Worm (Caenorhabditis elegans) whole organism, L2 larva: ENCODE measurements around the gene inx-8.

Experiments
- C34F6.9 ChIP-seq: fragments of 150-350 bp; optimal IDR thresholded peaks from 2 replicates; lab custom pipeline; 2014; ENCODE audit warnings: missing biosample characterization, missing genetic modification characterization
- F13H6.1 ChIP-seq: sonication (generic microtip); optimal IDR thresholded peaks from 2 replicates; lab custom pipeline; 2016; ENCODE audit warnings: missing genetic modification characterization, missing compliant biosample characterization
- R02D3.7 ChIP-seq: fragments of 150-350 bp; optimal IDR thresholded peaks from 2 replicates; lab custom pipeline; 2014; ENCODE audit warnings: missing biosample characterization, missing genetic modification characterization
- ZK546.5 ChIP-seq: sonication (generic microtip); optimal IDR thresholded peaks from 2 replicates; lab custom pipeline; 2017; ENCODE audit warnings: missing biosample characterization, missing genetic modification characterization
- ama-1 ChIP-seq: fragments of 150-350 bp; optimal IDR thresholded peaks from 2 replicates; lab custom pipeline; 2018; ENCODE audit warnings: inconsistent platforms
- blmp-1 ChIP-seq: sonication (generic microtip); optimal IDR thresholded peaks from 2 replicates; lab custom pipeline; 2017; ENCODE audit warnings: missing genetic modification characterization, mild to moderate bottlenecking, missing compliant biosample characterization, antibody characterized with exemption, moderate library complexity; ENCODE audit not compliant: insufficient read depth
- egl-27 ChIP-seq: sonication (generic microtip); optimal IDR thresholded peaks from 3 replicates; lab custom pipeline; 2017; ENCODE audit warnings: missing biosample characterization, missing genetic modification reagents, missing genetic modification characterization
- elt-1 ChIP-seq: fragments of 150-350 bp; optimal IDR thresholded peaks from 2 replicates; lab custom pipeline; 2014; ENCODE audit warnings: missing biosample characterization, missing genetic modification characterization
- elt-3 ChIP-seq: sonication (generic microtip); optimal IDR thresholded peaks from 2 replicates; lab custom pipeline; 2017; ENCODE audit warnings: missing biosample characterization, missing genetic modification characterization
- fos-1 ChIP-seq: fragments of 150-350 bp; optimal IDR thresholded peaks from 2 replicates; lab custom pipeline; 2014; ENCODE audit warnings: missing biosample characterization, missing genetic modification characterization
- gmeb-1 ChIP-seq: fragments of 150-350 bp; optimal IDR thresholded peaks from 2 replicates; lab custom pipeline; 2014; ENCODE audit warnings: missing biosample characterization, missing genetic modification characterization
- lin-11 ChIP-seq: fragments of 150-350 bp; sonication (generic microtip); optimal IDR thresholded peaks from 2 replicates; lab custom pipeline; 2014; ENCODE audit warnings: missing biosample characterization, missing genetic modification characterization, inconsistent platforms, mixed read lengths
- lin-39 ChIP-seq: fragments of 150-350 bp; optimal IDR thresholded peaks from 2 replicates; lab custom pipeline; 2014; ENCODE audit warnings: missing biosample characterization, missing genetic modification reagents, missing genetic modification characterization
- lsy-2 ChIP-seq, 2 experiments: fragments of 150-350 bp in 1 of 2; sonication (generic microtip) in 1 of 2; optimal IDR thresholded peaks; 2 replicates each; lab custom pipeline; 2014 to 2017; ENCODE audit warnings: missing biosample characterization in 2 of 2, missing genetic modification characterization in 2 of 2
- mab-5 ChIP-seq: fragments of 150-350 bp; optimal IDR thresholded peaks from 2 replicates; lab custom pipeline; 2014; ENCODE audit warnings: missing biosample characterization, missing genetic modification characterization
- mdl-1 ChIP-seq, 2 experiments: fragments of 150-350 bp in 1 of 2; sonication (generic microtip) in 1 of 2; optimal IDR thresholded peaks; 2 replicates each; lab custom pipeline; 2017; ENCODE audit warnings: missing biosample characterization in 2 of 2, missing genetic modification characterization in 2 of 2
- nhr-11 ChIP-seq: fragments of 150-350 bp; optimal IDR thresholded peaks from 2 replicates; lab custom pipeline; 2014; ENCODE audit warnings: missing biosample characterization, missing genetic modification characterization
- nhr-12 ChIP-seq: fragments of 150-350 bp; optimal IDR thresholded peaks from 2 replicates; lab custom pipeline; 2014; ENCODE audit warnings: missing biosample characterization, missing genetic modification characterization
- nhr-129 ChIP-seq: fragments of 150-350 bp; optimal IDR thresholded peaks from 2 replicates; lab custom pipeline; 2014; ENCODE audit warnings: missing biosample characterization, missing genetic modification characterization
- nhr-21 ChIP-seq: fragments of 150-350 bp; optimal IDR thresholded peaks from 2 replicates; lab custom pipeline; 2014; ENCODE audit warnings: missing biosample characterization, missing genetic modification characterization
- nhr-23 ChIP-seq: fragments of 150-350 bp; optimal IDR thresholded peaks from 2 replicates; lab custom pipeline; 2014; ENCODE audit warnings: missing biosample characterization, missing genetic modification reagents, missing genetic modification characterization
- nhr-25 ChIP-seq: fragments of 150-350 bp; sonication (generic microtip); optimal IDR thresholded peaks from 3 replicates; lab custom pipeline; 2014; ENCODE audit warnings: missing biosample characterization, missing genetic modification characterization
- nhr-6 ChIP-seq: fragments of 150-350 bp; optimal IDR thresholded peaks from 2 replicates; lab custom pipeline; 2014; ENCODE audit warnings: missing biosample characterization, missing genetic modification characterization
- nhr-77 ChIP-seq: fragments of 150-350 bp; optimal IDR thresholded peaks from 2 replicates; lab custom pipeline; 2014; ENCODE audit warnings: missing biosample characterization, missing genetic modification characterization
- peb-1 ChIP-seq: fragments of 150-350 bp; optimal IDR thresholded peaks from 2 replicates; lab custom pipeline; 2014; ENCODE audit warnings: missing biosample characterization, missing genetic modification characterization
- skn-1 ChIP-seq: sonication (generic microtip); optimal IDR thresholded peaks from 2 replicates; lab custom pipeline; 2017; ENCODE audit warnings: missing biosample characterization, missing genetic modification characterization
- sma-9 ChIP-seq, 2 experiments: fragments of 150-350 bp in 1 of 2; sonication (generic microtip) in 1 of 2; optimal IDR thresholded peaks; 2 replicates each; lab custom pipeline; 2014 to 2016; ENCODE audit warnings: missing genetic modification characterization in 2 of 2, mild to moderate bottlenecking in 1 of 2, missing biosample characterization in 1 of 2, missing compliant biosample characterization in 1 of 2, missing genetic modification reagents in 1 of 2, moderate library complexity in 1 of 2
- snpc-4 ChIP-seq: fragments of 150-350 bp; optimal IDR thresholded peaks from 2 replicates; lab custom pipeline; 2014; ENCODE audit warnings: missing biosample characterization, missing genetic modification characterization
- unc-39 ChIP-seq: fragments of 150-350 bp; optimal IDR thresholded peaks from 2 replicates; lab custom pipeline; 2014; ENCODE audit warnings: missing biosample characterization, missing genetic modification characterization
- unc-55 ChIP-seq: fragments of 150-350 bp; sonication (generic microtip); optimal IDR thresholded peaks from 3 replicates; lab custom pipeline; 2014; ENCODE audit warnings: missing biosample characterization, missing genetic modification reagents, missing genetic modification characterization
- unc-62 ChIP-seq: fragments of 150-350 bp; optimal IDR thresholded peaks from 2 replicates; lab custom pipeline; 2014; ENCODE audit warnings: missing biosample characterization, missing genetic modification reagents, missing genetic modification characterization
- zag-1 ChIP-seq: fragments of 150-350 bp; optimal IDR thresholded peaks from 2 replicates; lab custom pipeline; 2014; ENCODE audit warnings: missing biosample characterization, missing genetic modification characterization
- ztf-1 ChIP-seq: fragments of 200-800 bp; sonication (Bioruptor generic); conservative IDR thresholded peaks from 2 replicates; pipeline ENCODE4 v1.3.6; 2022; ENCODE audit warnings: missing genetic modification characterization, missing compliant biosample characterization
- ztf-11 ChIP-seq: sonication (generic microtip); optimal IDR thresholded peaks from 2 replicates; lab custom pipeline; 2017; ENCODE audit warnings: missing biosample characterization, missing genetic modification characterization
- ztf-4 ChIP-seq: fragments of 150-350 bp; optimal IDR thresholded peaks from 2 replicates; lab custom pipeline; 2014; ENCODE audit warnings: missing biosample characterization, missing genetic modification characterization

Gene inx-8

DNA sequence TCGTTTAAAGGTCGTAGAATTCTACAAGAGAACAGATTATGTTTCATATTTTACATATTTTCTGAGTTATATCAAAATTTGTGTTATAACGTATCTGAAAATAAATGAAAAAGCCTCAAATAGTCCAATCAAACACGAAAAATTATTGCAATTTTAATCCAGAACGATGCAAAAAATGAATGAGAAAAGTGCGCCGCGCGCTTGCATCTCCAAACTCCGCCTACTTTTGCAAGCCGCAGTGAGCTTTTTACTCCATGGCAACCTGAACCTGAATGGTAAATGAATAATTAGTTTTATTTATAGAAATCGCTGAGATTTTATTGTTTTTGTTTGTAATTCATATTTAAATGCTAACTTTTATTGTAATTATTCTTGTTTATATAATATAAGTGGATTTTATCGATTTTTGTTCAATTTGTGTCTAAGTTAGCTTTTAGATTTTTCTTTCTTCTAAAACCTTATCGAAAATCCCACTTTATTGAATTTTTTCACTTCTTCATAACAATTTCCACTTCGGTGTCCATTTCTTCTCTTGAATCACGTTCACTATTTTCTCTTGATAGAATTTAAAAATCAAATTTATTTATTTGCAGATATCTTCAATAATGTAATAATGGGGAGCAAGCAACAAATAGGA, 17.4 kb upstream of the inx-8 start, which contains the start of gene ZK809.5:
ZK809.5 (plus strand) TSS at position 587 of the 637 bp plus-strand sequence.
- TF ChIP-seq elt-1 (tag; lab: Kevin White, UChicago) (no peak), unc-55 (GFP tag; lab: Kevin White, UChicago) (peak; percentile 37), lsy-2 (tag; optimal IDR thresholded peaks at IDR 0.05; lab: Kevin White, UChicago) (peak in 1 of 2 experiments; percentile 23), R02D3.7 (tag; lab: Kevin White, UChicago) (no peak), lin-11 (tag; lab: Kevin White, UChicago) (peak; percentile 16), skn-1 (tag; lab: Kevin White, UChicago) (no peak)

DNA sequence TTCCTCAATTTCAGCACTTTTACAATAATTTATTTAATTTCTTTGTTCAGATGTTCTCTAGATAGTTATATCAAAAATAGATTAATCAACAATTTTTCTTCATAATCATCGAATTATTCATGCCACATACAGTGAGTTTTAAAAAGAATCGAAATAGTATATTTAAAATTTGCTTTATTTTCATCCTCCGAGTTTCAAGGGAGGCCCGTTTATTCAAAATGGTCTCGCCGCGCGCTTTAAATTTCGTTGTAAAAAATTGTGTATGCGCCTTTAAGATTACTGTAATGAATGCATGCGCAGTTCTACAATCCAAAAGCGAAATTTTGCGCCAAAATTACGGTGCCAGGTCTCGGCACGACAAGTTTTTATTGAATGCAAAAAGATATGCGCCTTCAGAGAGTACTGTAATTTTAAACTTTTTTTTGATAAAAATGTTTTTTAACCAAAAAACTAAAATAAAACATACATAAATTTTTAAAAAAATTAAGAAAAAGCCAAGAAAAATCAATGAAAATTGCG, 13.8 kb upstream of the inx-8 start, which contains the start of gene ZK792.1:
ZK792.1 (plus strand) TSS at position 51 of the 519 bp plus-strand sequence.
- TF ChIP-seq mdl-1 (tag; optimal IDR thresholded peaks at IDR 0.05; lab: Kevin White, UChicago): no peak

DNA sequence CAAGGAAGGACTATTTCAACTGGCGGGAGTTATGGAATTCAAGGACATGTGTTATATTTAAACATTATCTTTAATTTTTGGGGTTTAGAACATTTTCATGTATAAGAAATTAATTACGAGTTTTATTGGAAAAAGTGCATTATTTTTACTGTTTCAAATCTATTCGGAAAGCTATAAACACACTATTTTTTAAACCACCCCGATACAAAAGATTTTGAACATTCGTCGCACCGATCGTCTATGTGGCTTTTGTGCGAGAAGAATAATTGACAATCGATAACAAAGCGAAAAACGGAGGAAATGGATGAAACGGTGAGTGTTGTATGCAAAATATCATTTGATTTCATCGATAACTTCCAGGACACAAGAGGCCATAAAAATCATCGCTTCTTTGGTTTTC, 8.6 kb upstream of the inx-8 start, which contains the start of gene ZK809.9:
ZK809.9 (plus strand) TSS at position 301 of the 400 bp plus-strand sequence.
- no peak for TF ChIP-seq unc-62 (GFP tag; lab: Kevin White, UChicago)
- TF ChIP-seq nhr-129: no peak
- TF ChIP-seq ztf-1: no peak
- no peak for TF ChIP-seq elt-3 (tag; lab: Kevin White, UChicago)
- TF ChIP-seq unc-39 (tag; lab: Kevin White, UChicago): no peak
- no peak for TF ChIP-seq egl-27 (tag; lab: Kevin White, UChicago)
- no peak for TF ChIP-seq C34F6.9 (tag; lab: Kevin White, UChicago)
- TF ChIP-seq skn-1 (tag; lab: Kevin White, UChicago): no peak
- no peak for TF ChIP-seq fos-1 (tag; lab: Kevin White, UChicago)
- TF ChIP-seq ztf-11 (tag; lab: Kevin White, UChicago): no peak
- no peak for TF ChIP-seq ztf-4 (tag; lab: Kevin White, UChicago)
- no peak for TF ChIP-seq nhr-12
- no peak for TF ChIP-seq R02D3.7 (tag; lab: Kevin White, UChicago)
- no peak for TF ChIP-seq F13H6.1 (tag; lab: Kevin White, UChicago)
- TF ChIP-seq, all 48 proteins: peak for 0

DNA sequence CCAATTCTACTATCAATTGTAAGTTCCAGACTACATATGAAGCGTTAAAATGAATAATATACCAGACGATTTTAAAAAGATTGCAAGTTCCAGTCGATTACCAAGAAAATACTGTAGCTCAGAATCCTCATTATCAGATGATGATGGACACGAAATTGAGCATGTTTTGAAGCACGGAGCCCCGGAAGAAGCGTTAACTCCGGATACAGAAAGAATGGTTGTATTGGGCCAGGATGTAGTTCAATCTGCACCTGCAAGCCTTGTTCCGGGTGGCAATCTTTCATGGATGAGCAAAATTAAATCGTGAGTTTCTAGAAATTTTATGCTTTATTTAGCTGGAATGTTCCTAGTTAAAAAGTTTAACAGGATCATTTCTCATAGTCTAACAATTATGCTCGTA, 5.6 kb upstream of the inx-8 start, which contains the start of gene atg-4.2:
atg-4.2 (plus strand) TSS at position 24 of the 400 bp plus-strand sequence.
- no peak for TF ChIP-seq R02D3.7 (tag; lab: Kevin White, UChicago)
- no peak for TF ChIP-seq egl-27 (tag; lab: Kevin White, UChicago)
- TF ChIP-seq ZK546.5 (tag; lab: Kevin White, UChicago): no peak
- TF ChIP-seq lin-39: no peak
- TF ChIP-seq nhr-21: no peak
- no peak for TF ChIP-seq peb-1 (tag; lab: Kevin White, UChicago)
- no peak for TF ChIP-seq ztf-4 (tag; lab: Kevin White, UChicago)
- no peak for TF ChIP-seq nhr-77 (tag; lab: Kevin White, UChicago)
- TF ChIP-seq ama-1 (lab: Kevin White, UChicago): no peak
- no peak for TF ChIP-seq nhr-11 (tag; lab: Kevin White, UChicago)
- no peak for TF ChIP-seq mab-5
- TF ChIP-seq sma-9 (GFP tag; optimal IDR thresholded peaks at IDR 0.05; lab: Kevin White, UChicago): no peak
- TF ChIP-seq sma-9 (tag; optimal IDR thresholded peaks at IDR 0.05; lab: Kevin White, UChicago): no peak
- no peak for TF ChIP-seq nhr-6 (tag; lab: Kevin White, UChicago)
- TF ChIP-seq nhr-25: no peak
- no peak for TF ChIP-seq snpc-4 (tag; lab: Kevin White, UChicago)
- TF ChIP-seq zag-1: no peak
- no peak for TF ChIP-seq gmeb-1 (tag; lab: Kevin White, UChicago)

DNA sequence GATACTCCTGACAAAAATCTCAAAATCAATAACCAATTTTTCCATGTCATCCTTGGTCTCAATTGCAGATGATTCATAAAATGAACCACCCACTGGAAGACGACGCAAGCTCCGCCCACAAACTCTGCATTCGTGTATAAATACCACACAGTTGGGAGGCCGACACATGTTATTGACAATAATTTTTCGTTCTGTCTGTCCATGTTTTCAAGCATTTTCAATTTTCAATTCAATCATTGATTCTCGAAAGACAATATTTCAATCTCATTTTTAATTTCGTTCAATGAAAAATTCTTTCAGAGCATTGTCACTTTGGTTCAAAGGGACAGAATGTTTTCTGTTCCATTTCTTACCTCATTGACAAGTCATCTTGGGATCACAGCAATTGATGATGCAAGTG, 2.4 kb downstream of the inx-8 start, which contains the start of gene inx-9:
inx-9 (plus strand) TSS at position 301 of the 400 bp plus-strand sequence.
- no peak for TF ChIP-seq ztf-4 (tag; lab: Kevin White, UChicago)
- TF ChIP-seq fos-1 (tag; lab: Kevin White, UChicago): no peak
- TF ChIP-seq unc-62 (GFP tag; lab: Kevin White, UChicago): no peak
- TF ChIP-seq nhr-25: no peak
- no peak for TF ChIP-seq nhr-6 (tag; lab: Kevin White, UChicago)
- no peak for TF ChIP-seq peb-1 (tag; lab: Kevin White, UChicago)
- no peak for TF ChIP-seq blmp-1 (tag; lab: Kevin White, UChicago)
- no peak for TF ChIP-seq gmeb-1 (tag; lab: Kevin White, UChicago)
- TF ChIP-seq nhr-129: no peak
- TF ChIP-seq ZK546.5 (tag; lab: Kevin White, UChicago): no peak
- TF ChIP-seq nhr-23 (tag; lab: Kevin White, UChicago): no peak
- TF ChIP-seq mab-5: no peak
